Worm (Caenorhabditis elegans) whole organism, early embryonic: ENCODE data around the gene C08B6.18.

Experiments used
- B0310.2 ChIP-seq: sonication (generic microtip); optimal IDR thresholded peaks from 2 replicates; lab custom pipeline; 2016; ENCODE audit warnings: mild to moderate bottlenecking, missing genetic modification characterization, missing compliant biosample characterization
- F13C5.2 ChIP-seq: sonication (generic microtip); optimal IDR thresholded peaks from 2 replicates; lab custom pipeline; 2017; ENCODE audit warnings: mild to moderate bottlenecking, missing genetic modification characterization, inconsistent platforms, missing compliant biosample characterization
- aly-1 ChIP-seq: sonication (generic microtip); optimal IDR thresholded peaks from 2 replicates; lab custom pipeline; 2016; ENCODE audit warnings: missing genetic modification characterization, missing compliant biosample characterization
- ama-1 ChIP-seq: fragments of 150-350 bp; optimal IDR thresholded peaks from 2 replicates; lab custom pipeline; 2014
- ceh-13 ChIP-seq: fragments of 200-800 bp; sonication (Bioruptor generic); optimal IDR thresholded peaks from 2 replicates; lab custom pipeline; 2018; ENCODE audit warnings: mild to moderate bottlenecking, missing genetic modification characterization, missing compliant biosample characterization
- ceh-36 ChIP-seq: sonication (generic microtip); optimal IDR thresholded peaks from 2 replicates; lab custom pipeline; 2016; ENCODE audit warnings: missing genetic modification characterization, inconsistent platforms, missing compliant biosample characterization
- ets-7 ChIP-seq: sonication (generic microtip); optimal IDR thresholded peaks from 2 replicates; lab custom pipeline; 2016; ENCODE audit warnings: missing genotype, missing genetic modification characterization, missing compliant biosample characterization
- flt-1 ChIP-seq: fragments of 200-800 bp; sonication (Bioruptor generic); IDR thresholded peaks from 2 replicates; pipeline ENCODE4 v1.3.6; 2022; ENCODE audit warnings: missing genetic modification characterization, missing compliant biosample characterization
- hmbx-1 ChIP-seq: sonication (generic microtip); optimal IDR thresholded peaks from 2 replicates; lab custom pipeline; 2016; ENCODE audit warnings: mild to moderate bottlenecking, missing genetic modification characterization, missing compliant biosample characterization
- hmg-4 ChIP-seq: fragments of 200-800 bp; sonication (Bioruptor generic); optimal IDR thresholded peaks from 2 replicates; lab custom pipeline; 2018; ENCODE audit warnings: mild to moderate bottlenecking, missing genetic modification characterization, missing compliant biosample characterization
- hnd-1 ChIP-seq: sonication (generic microtip); optimal IDR thresholded peaks from 2 replicates; lab custom pipeline; 2016; ENCODE audit warnings: missing genetic modification characterization, missing compliant biosample characterization
- pes-1 ChIP-seq: fragments of 200-800 bp; sonication (Bioruptor generic); IDR thresholded peaks from 2 replicates; pipeline ENCODE4 v1.3.6; 2022; ENCODE audit warnings: missing genetic modification reagents, missing genetic modification characterization, missing compliant biosample characterization
- scrt-1 ChIP-seq: fragments of 200-800 bp; sonication (Bioruptor generic); IDR thresholded peaks from 2 replicates; pipeline ENCODE4 v1.3.6; 2022; ENCODE audit warnings: missing genetic modification characterization, missing compliant biosample characterization
- sea-1 ChIP-seq: fragments of 200-800 bp; sonication (Bioruptor generic); conservative IDR thresholded peaks from 2 replicates; pipeline ENCODE4 v1.3.6; 2022; ENCODE audit warnings: missing genetic modification characterization, missing compliant biosample characterization
- tbx-11 ChIP-seq: fragments of 200-800 bp; sonication (Bioruptor generic); IDR thresholded peaks from 2 replicates; pipeline ENCODE4 v1.3.6; 2022; ENCODE audit warnings: missing genetic modification characterization, missing compliant biosample characterization
- tbx-37 ChIP-seq: fragments of 200-800 bp; sonication (Bioruptor generic); conservative IDR thresholded peaks from 2 replicates; pipeline ENCODE4 v1.3.6; 2022; ENCODE audit warnings: missing genetic modification reagents, missing genetic modification characterization, missing compliant biosample characterization
- tra-4 ChIP-seq: sonication (generic microtip); optimal IDR thresholded peaks from 2 replicates; lab custom pipeline; 2017; ENCODE audit warnings: missing genetic modification characterization, missing compliant biosample characterization

The C08B6.18 gene

DNA sequence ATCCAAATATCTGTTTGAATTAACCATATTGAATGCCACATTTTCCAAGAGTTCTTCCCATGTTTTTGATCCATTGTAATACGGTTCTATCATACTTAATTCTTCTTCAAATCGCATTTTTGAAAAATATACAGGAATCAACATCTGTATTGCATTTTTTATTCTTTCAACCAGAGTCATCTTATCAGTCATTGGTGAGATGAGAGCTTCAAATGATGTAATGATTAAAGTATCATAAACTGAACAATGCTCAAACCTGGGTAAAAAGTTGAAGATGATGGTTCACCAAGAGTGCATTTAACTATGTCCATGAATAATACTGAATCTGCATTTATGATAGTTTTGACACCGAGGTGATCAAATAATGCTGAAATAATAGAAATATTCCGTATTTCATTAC lies 30.1 kb downstream of the C08B6.18 start:
- TF ChIP-seq aly-1 (no peak), flt-1 (GFP tag; lab: Robert Waterston, UW) (no peak), scrt-1 (GFP tag; lab: Robert Waterston, UW) (no peak), B0310.2 (tag; lab: Kevin White, UChicago) (no peak), hmg-4 (no peak)

- TF ChIP-seq tbx-37 (GFP tag; lab: Robert Waterston, UW) (no peak), tbx-11 (GFP tag; lab: Robert Waterston, UW) (no peak), ama-1 (no peak), sea-1 (no peak), ceh-13 (GFP tag; lab: Kevin White, UChicago) (no peak), B0310.2 (tag; lab: Kevin White, UChicago) (no peak), scrt-1 (GFP tag; lab: Robert Waterston, UW) (no peak), F13C5.2 (no peak), ceh-36 (tag; lab: Kevin White, UChicago) (no peak), ets-7 (no peak), pes-1 (GFP tag; lab: Robert Waterston, UW) (no peak), hmbx-1 (tag; lab: Kevin White, UChicago) (no peak), hnd-1 (tag; lab: Kevin White, UChicago) (no peak), aly-1 (no peak), flt-1 (GFP tag; lab: Robert Waterston, UW) (no peak), hmg-4 (no peak), tra-4 (tag; lab: Kevin White, UChicago) (no peak)
Measured at ce11 chrV:10101916-10102315, 32.0 kb downstream of the C08B6.18 start, which contains the start of gene C08B6.14. Gene C08B6.14, minus strand, starts transcription at chrV:10102016.

ce11 chrV:10098429-10098828 lies 35.5 kb downstream of the C08B6.18 start, which contains the start of gene ugt-47:
Gene ugt-47, minus strand, starts transcription at chrV:10098597.
- TF ChIP-seq aly-1, result no peak
- no peak for TF ChIP-seq tbx-11 (GFP tag; lab: Robert Waterston, UW)
- no peak for TF ChIP-seq hmg-4
- TF ChIP-seq sea-1, result no peak
- TF ChIP-seq F13C5.2, result no peak
- TF ChIP-seq hnd-1 (tag; lab: Kevin White, UChicago), result no peak
- no peak for TF ChIP-seq scrt-1 (GFP tag; lab: Robert Waterston, UW)

- no peak for TF ChIP-seq ama-1
- TF ChIP-seq hmbx-1 (tag; lab: Kevin White, UChicago), result no peak
- TF ChIP-seq ceh-13 (GFP tag; lab: Kevin White, UChicago), result no peak
- no peak for TF ChIP-seq hnd-1 (tag; lab: Kevin White, UChicago)
- TF ChIP-seq scrt-1 (GFP tag; lab: Robert Waterston, UW), result no peak
- no peak for TF ChIP-seq tbx-11 (GFP tag; lab: Robert Waterston, UW)
- TF ChIP-seq hmg-4, result no peak
- TF ChIP-seq flt-1 (GFP tag; lab: Robert Waterston, UW), result no peak
- TF ChIP-seq pes-1 (GFP tag; lab: Robert Waterston, UW), result no peak
- TF ChIP-seq tra-4 (tag; lab: Kevin White, UChicago), result no peak
- no peak for TF ChIP-seq F13C5.2
- TF ChIP-seq B0310.2 (tag; lab: Kevin White, UChicago), result no peak
- no peak for TF ChIP-seq sea-1
- no peak for TF ChIP-seq ets-7
- no peak for TF ChIP-seq aly-1
- no peak for TF ChIP-seq tbx-37 (GFP tag; lab: Robert Waterston, UW)
- no peak for TF ChIP-seq ceh-36 (tag; lab: Kevin White, UChicago)
Measured at ce11 chrV:10096932-10097331, 37.0 kb downstream of the C08B6.18 start.

- TF ChIP-seq ceh-13 (GFP tag; lab: Kevin White, UChicago) (no peak), hnd-1 (tag; lab: Kevin White, UChicago) (no peak), flt-1 (GFP tag; lab: Robert Waterston, UW) (no peak), hmbx-1 (tag; lab: Kevin White, UChicago) (no peak), pes-1 (GFP tag; lab: Robert Waterston, UW) (no peak), ceh-36 (tag; lab: Kevin White, UChicago) (no peak), tbx-37 (GFP tag; lab: Robert Waterston, UW) (no peak), tra-4 (tag; lab: Kevin White, UChicago) (no peak), hmg-4 (no peak), scrt-1 (GFP tag; lab: Robert Waterston, UW) (no peak), F13C5.2 (no peak), ets-7 (no peak), tbx-11 (GFP tag; lab: Robert Waterston, UW) (no peak), sea-1 (no peak), ama-1 (no peak), aly-1 (no peak)
Measured at ce11 chrV:10094374-10094773, 39.6 kb downstream of the C08B6.18 start, which contains the start of gene srd-49. Gene srd-49, plus strand, starts transcription at chrV:10094674.

DNA sequence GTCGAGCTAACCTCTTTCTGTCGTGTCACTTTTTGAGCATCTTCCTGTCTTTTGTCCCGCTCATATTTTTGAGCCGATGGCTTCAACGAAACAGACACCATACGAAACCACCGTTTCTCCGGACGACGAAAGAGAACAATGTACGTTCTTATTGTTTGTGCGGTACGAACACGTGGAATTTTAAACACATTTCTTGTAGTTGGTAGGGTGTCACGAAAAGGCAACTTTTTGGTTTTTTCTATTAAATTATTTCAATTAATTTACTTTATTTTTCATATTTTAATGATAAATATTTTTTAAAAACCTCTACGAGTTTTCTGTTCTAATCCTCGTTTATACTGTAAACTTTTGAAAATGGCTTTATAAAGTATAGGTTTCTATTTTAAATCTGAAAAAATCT lies 42.8 kb downstream of the C08B6.18 start, which contains the start of gene R04B5.11:
TSS of gene R04B5.11 (minus strand) at position 101 of the 400 bp plus-strand sequence.
- TF ChIP-seq sea-1 (no peak), F13C5.2 (no peak), tra-4 (tag; lab: Kevin White, UChicago) (no peak), hmbx-1 (tag; lab: Kevin White, UChicago) (no peak), pes-1 (GFP tag; lab: Robert Waterston, UW) (no peak), ama-1 (no peak), aly-1 (no peak), flt-1 (GFP tag; lab: Robert Waterston, UW) (no peak), ceh-13 (GFP tag; lab: Kevin White, UChicago) (no peak), B0310.2 (tag; lab: Kevin White, UChicago) (no peak), ets-7 (no peak), tbx-11 (GFP tag; lab: Robert Waterston, UW) (no peak), hmg-4 (no peak), tbx-37 (GFP tag; lab: Robert Waterston, UW) (no peak), scrt-1 (GFP tag; lab: Robert Waterston, UW) (no peak), ceh-36 (tag; lab: Kevin White, UChicago) (no peak), hnd-1 (tag; lab: Kevin White, UChicago) (no peak)

ce11 chrV:10090461-10090860 lies 43.5 kb downstream of the C08B6.18 start, which contains the start of gene R04B5.7:
Gene R04B5.7, minus strand, starts transcription at chrV:10090561.
- TF ChIP-seq pes-1 (GFP tag; lab: Robert Waterston, UW) (no peak), tbx-37 (GFP tag; lab: Robert Waterston, UW) (no peak)
